Fruit fly (Drosophila melanogaster): ENCODE results near the gene cal1.

dm6 chr3R:17087977-17088618 is at the start of gene cal1:
- TF ChIP-seq fru (GFP tag; optimal IDR thresholded peaks at IDR 0.05) (no peak), br (GFP tag; optimal IDR thresholded peaks at IDR 0.05) (no peak), psq (GFP tag; optimal IDR thresholded peaks at IDR 0.05) (no peak), usp (GFP tag; optimal IDR thresholded peaks at IDR 0.05) (no peak), Myc (optimal IDR thresholded peaks at IDR 0.05) (no peak), GATAd (GFP tag; optimal IDR thresholded peaks at IDR 0.05) (no peak), Mio (GFP tag; optimal IDR thresholded peaks at IDR 0.05) (no peak), Rel (GFP tag; optimal IDR thresholded peaks at IDR 0.05) (no peak), Rel (tag; optimal IDR thresholded peaks at IDR 0.05) (peak; percentile 83), Dfd (GFP tag; optimal IDR thresholded peaks at IDR 0.05) (no peak), Hr78 (GFP tag; optimal IDR thresholded peaks at IDR 0.05) (no peak), Jra (GFP tag; optimal IDR thresholded peaks at IDR 0.05) (no peak)
